Worm (Caenorhabditis elegans) whole organism, L2 larva: ENCODE results near the gene frm-8.

Experiments
- ZK546.5 ChIP-seq: sonication (generic microtip); optimal IDR thresholded peaks from 2 replicates; lab custom pipeline; 2017; ENCODE audit warnings: missing biosample characterization, missing genetic modification characterization
- ama-1 ChIP-seq: fragments of 150-350 bp; optimal IDR thresholded peaks from 2 replicates; lab custom pipeline; 2018; ENCODE audit warnings: inconsistent platforms
- ceh-82 ChIP-seq: fragments of 150-350 bp; optimal IDR thresholded peaks from 2 replicates; lab custom pipeline; 2014; ENCODE audit warnings: missing biosample characterization, missing genetic modification characterization
- elt-3 ChIP-seq: sonication (generic microtip); optimal IDR thresholded peaks from 2 replicates; lab custom pipeline; 2017; ENCODE audit warnings: missing biosample characterization, missing genetic modification characterization
- fos-1 ChIP-seq: fragments of 150-350 bp; optimal IDR thresholded peaks from 2 replicates; lab custom pipeline; 2014; ENCODE audit warnings: missing biosample characterization, missing genetic modification characterization
- lin-13 ChIP-seq: fragments of 150-350 bp; optimal IDR thresholded peaks from 2 replicates; lab custom pipeline; 2014; ENCODE audit warnings: missing biosample characterization, missing genetic modification reagents, missing genetic modification characterization
- mdl-1 ChIP-seq, 2 experiments: fragments of 150-350 bp in 1 of 2; sonication (generic microtip) in 1 of 2; optimal IDR thresholded peaks; 2 replicates each; lab custom pipeline; 2017; ENCODE audit warnings: missing biosample characterization in 2 of 2, missing genetic modification characterization in 2 of 2
- nhr-10 ChIP-seq: sonication (generic microtip); optimal IDR thresholded peaks from 2 replicates; lab custom pipeline; 2017; ENCODE audit warnings: missing biosample characterization, missing genetic modification characterization
- nhr-11 ChIP-seq: fragments of 150-350 bp; optimal IDR thresholded peaks from 2 replicates; lab custom pipeline; 2014; ENCODE audit warnings: missing biosample characterization, missing genetic modification characterization
- nhr-12 ChIP-seq: fragments of 150-350 bp; optimal IDR thresholded peaks from 2 replicates; lab custom pipeline; 2014; ENCODE audit warnings: missing biosample characterization, missing genetic modification characterization
- snpc-4 ChIP-seq: fragments of 150-350 bp; optimal IDR thresholded peaks from 2 replicates; lab custom pipeline; 2014; ENCODE audit warnings: missing biosample characterization, missing genetic modification characterization
- unc-39 ChIP-seq: fragments of 150-350 bp; optimal IDR thresholded peaks from 2 replicates; lab custom pipeline; 2014; ENCODE audit warnings: missing biosample characterization, missing genetic modification characterization
- unc-62 ChIP-seq: fragments of 150-350 bp; optimal IDR thresholded peaks from 2 replicates; lab custom pipeline; 2014; ENCODE audit warnings: missing biosample characterization, missing genetic modification reagents, missing genetic modification characterization

- TF ChIP-seq nhr-11 (tag; lab: Kevin White, UChicago) (no peak), ama-1 (lab: Kevin White, UChicago) (no peak), mdl-1 (tag; optimal IDR thresholded peaks at IDR 0.05; lab: Kevin White, UChicago) (no peak), lin-13 (GFP tag; lab: Kevin White, UChicago) (no peak), ceh-82 (tag; lab: Kevin White, UChicago) (no peak), snpc-4 (tag; lab: Kevin White, UChicago) (no peak), unc-62 (GFP tag; lab: Kevin White, UChicago) (no peak), unc-39 (tag; lab: Kevin White, UChicago) (no peak), nhr-12 (no peak), nhr-10 (tag; lab: Kevin White, UChicago) (no peak), elt-3 (tag; lab: Kevin White, UChicago) (no peak), fos-1 (tag; lab: Kevin White, UChicago) (no peak), ZK546.5 (tag; lab: Kevin White, UChicago) (no peak)
Measured at ce11 chrIII:3190660-3191059, 28.3 kb downstream of the frm-8 start.
